Worm (Caenorhabditis elegans): ENCODE results near the gene str-255.
"Not testable (repeated sequence)": the region's sequence is repeated elsewhere in the genome, so short reads cannot be mapped to it uniquely, and the experiment has no call there.

Gene str-255

DNA sequence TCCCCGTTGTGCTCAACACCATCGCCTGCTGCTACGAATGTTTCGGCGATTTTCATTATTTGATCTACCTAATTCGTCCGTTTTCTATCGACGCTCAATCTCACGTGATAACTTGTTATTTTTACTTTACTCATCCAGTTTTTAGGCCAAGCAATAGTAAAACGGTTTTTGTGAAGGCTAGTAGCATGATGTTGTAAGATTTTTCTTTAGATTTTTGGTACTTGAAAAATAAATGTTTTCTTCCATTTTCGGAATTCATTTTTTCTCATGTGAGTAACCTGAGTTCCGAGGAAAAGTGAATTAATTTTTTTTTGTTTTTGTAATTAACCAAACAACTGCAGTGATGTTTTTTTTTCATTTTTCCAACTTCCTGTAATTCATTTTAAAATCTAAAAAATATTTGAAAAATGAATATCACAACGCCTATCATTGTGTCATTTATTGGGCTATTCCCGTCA, 13.7 kb upstream of the str-255 start, which contains the start of gene srbc-17:
TSS of gene srbc-17 (plus strand) at position 408 of the 458 bp plus-strand sequence.
- TF ChIP-seq unc-62 (GFP tag; optimal IDR thresholded peaks at IDR 0.05) = no peak

DNA sequence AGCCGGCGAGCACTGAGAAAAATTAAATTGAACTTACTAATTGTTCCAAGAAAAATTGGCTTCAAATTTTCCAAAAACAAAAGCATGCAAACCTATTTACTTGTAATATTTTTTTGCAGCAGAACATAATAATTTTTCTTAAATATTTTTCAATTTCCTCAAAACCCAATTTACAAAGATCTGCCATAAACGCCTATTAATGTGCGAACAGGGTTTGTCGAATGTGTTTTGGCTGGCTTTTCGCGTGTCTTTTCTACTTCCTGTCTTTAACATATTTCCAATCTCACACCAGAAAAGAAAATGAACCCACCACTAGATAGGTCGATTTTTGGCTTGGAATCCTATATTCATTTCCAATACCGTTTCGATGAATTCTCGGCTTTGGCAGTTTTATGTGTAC, 11.6 kb upstream of the str-255 start, which contains the start of gene C45H4.18:
TSS of gene C45H4.18 (plus strand) at position 301 of the 400 bp plus-strand sequence.
- no peak for TF ChIP-seq unc-62 (GFP tag; optimal IDR thresholded peaks at IDR 0.05)

DNA sequence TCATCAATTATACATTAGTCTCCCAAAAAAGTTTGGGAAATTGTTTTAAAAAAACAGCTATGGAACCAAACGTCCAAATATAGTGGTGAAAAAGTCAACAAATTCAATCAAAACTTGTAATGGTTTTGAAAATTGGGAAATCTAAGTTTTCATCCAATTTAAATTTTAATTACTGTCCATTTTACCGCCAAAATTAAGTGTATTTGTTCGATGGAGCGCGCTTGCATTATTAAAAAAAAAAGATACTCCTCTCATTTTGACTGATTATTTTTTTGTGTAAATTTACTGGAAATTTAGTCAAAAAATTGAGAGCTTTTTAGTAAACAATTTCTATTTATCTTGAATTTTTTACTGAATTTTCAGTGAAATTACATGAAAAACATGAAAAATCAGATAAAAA, 10.8 kb upstream of the str-255 start:
- TF ChIP-seq unc-62 (GFP tag; optimal IDR thresholded peaks at IDR 0.05) = no peak

DNA sequence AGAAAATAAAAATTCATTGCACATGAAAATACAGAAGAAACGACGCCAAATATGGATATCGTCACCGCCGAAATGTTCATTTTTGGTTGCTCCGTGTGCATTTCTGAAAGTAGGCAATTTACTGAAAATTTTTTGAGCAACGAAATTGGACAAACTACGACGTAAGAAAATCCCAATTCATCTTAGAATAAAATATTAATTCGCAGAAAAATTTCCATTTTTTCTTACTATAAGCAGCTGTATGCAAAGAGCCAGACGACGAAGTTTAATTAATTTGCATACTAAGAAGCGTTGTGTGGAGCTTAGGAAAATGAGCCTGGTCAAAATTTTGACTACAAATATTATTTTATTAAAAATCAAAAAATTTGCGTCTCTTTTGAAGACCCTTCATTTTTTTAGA, 3.0 kb upstream of the str-255 start, which contains the start of gene srbc-19:
TSS of gene srbc-19 (minus strand) at position 101 of the 400 bp plus-strand sequence.
- TF ChIP-seq unc-62 (GFP tag; optimal IDR thresholded peaks at IDR 0.05) = no peak

DNA sequence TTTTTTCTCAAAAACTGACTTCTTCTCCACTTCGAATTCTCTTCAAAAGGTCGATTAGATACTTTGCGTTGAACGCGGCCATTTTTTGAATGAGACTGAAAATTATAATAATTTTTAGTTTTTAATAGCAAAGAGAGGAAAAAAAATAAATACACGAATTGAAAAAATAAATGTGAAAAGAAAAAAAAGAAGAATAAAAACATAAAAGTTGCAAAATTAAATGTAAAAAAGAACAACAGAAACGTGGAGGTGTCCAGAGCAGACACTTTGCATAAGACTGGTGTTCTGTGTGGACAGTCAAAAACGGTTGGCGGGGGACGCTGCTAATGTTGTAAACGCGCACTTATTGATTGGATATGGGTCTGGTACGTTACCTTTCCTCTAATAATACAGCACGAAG, 4.3 kb downstream of the str-255 start, which contains the start of gene C45H4.14:
TSS of gene C45H4.14 (minus strand) at position 101 of the 400 bp plus-strand sequence.
- no peak for TF ChIP-seq unc-62 (GFP tag; optimal IDR thresholded peaks at IDR 0.05)

DNA sequence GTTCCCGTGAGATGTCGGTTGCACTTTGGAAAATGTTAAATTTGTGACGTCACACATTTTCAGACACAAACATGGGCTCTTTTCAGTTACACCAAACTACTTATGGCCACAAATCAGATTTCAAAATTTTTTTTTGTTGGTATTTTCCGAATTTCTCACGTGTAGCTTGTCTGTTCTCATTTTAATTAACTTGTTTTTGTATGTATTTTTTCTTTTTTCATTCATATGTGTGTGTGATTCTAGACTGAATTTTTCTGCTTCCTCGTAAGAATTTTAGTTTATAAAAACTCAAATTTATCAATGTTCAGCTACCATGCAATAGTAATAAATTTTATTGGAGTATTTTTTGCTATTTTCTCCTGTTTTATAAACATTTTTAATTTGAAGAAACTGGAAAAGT, 6.8 kb downstream of the str-255 start, which contains the start of gene srbc-22:
TSS of gene srbc-22 (plus strand) at position 301 of the 400 bp plus-strand sequence.
- no peak for TF ChIP-seq unc-62 (GFP tag; optimal IDR thresholded peaks at IDR 0.05)

DNA sequence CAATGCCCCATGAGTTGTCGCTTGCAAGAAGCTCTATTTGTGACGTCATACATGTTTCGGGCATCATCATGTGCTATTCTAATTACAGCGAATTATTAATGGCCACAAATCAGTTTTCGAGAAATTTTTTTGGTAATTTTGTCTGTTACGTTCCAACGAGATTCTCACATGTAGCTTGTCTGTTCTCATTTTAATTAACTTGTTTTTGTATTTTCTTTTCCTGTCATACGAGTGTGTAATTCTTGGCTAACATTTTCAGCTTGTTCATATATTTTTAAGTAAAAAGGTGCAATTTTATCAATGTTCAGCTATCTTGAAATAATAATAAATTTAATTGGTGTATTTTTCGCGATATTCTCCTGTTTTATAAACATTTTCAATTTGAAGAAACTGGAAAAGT, 8.4 kb downstream of the str-255 start, which contains the start of gene srbc-21:
TSS of gene srbc-21 (plus strand) at position 301 of the 400 bp plus-strand sequence.
- no peak for TF ChIP-seq unc-62 (GFP tag; optimal IDR thresholded peaks at IDR 0.05)

DNA sequence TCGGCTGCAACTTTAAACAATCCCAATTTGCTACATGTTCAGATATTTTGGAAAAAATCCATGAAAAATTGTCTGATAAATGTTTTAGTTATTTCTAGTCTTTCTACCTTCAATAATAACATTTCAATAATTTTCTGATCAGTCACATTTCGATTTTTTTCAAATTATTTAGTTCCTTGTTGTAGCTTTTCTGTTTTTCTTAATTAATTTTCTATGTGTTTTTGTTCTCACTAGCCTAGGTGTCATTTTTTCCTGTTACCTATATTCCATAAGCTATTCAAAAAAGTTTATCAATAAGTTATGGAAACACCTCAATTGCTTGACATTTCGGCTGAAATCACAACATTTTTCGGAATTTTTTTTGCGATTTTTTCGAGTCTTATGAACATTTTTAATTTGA, 10.4 kb downstream of the str-255 start, which contains the start of gene srbc-23:
TSS of gene srbc-23 (plus strand) at position 301 of the 400 bp plus-strand sequence.
- no peak for TF ChIP-seq unc-62 (GFP tag; optimal IDR thresholded peaks at IDR 0.05)

DNA sequence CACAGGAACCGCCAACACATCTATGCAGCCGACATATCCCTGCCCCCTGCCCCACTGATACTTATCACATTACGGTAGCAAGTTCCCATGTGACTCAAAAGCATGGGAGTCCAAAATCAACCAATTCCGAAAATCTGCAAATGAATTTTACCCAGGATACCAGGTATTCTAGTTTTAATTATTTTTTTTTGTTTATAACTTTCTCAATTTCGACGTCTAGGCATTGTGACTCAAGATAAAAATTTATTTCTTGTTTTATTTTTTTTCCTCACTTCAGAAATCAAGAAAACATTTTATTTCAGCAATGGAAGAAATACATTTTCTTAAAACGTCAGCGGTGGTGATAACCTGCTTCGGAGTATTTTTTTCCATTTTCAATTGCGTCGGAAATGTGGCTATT, 12.2 kb downstream of the str-255 start, which contains the start of gene srbc-24:
TSS of gene srbc-24 (plus strand) at position 301 of the 400 bp plus-strand sequence.
- no peak for TF ChIP-seq unc-62 (GFP tag; optimal IDR thresholded peaks at IDR 0.05)

DNA sequence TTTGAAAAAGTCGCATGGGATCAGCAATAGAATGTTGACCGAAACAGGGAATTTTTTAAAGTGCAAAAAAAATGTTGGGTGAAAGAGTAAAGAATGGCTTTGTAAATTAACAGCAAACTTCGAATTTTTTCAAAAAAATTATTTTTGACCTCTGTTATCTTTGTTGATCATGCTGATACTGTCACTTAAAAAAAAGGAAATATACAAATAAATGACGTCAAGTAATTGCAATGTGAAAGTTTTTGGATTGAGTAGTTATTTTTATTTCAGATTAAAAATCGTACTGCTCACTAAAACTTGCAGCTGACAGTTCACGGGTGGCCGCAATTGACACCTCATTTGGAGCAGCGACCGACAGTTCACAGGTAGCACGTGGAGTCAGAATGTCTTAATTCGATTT, 12.8 kb downstream of the str-255 start, which contains the start of gene C45H4.13:
TSS of gene C45H4.13 (minus strand) at position 101 of the 400 bp plus-strand sequence.
- TF ChIP-seq unc-62 (GFP tag; optimal IDR thresholded peaks at IDR 0.05) = no peak

DNA sequence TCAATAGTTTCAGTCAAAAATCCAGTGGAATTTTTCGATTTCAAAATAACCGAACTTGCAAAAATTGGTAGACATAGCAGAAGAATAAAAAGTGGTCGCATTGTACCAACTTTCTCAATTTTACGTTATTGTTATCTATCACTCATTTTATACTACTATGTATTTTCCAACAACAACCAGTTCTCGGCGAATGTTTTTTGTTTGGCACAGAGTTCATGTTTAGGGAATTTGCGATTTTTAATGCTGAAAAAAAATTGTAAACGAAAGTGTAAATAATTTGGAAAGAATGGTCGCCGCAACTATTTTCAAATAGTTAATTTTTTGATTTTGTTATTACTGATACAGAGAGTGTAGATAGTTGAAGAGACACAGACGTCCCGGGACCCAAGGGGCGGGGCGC, 14.2 kb downstream of the str-255 start, which contains the start of gene C45H4.21:
TSS of gene C45H4.21 (minus strand) at position 101 of the 400 bp plus-strand sequence.
- no peak for TF ChIP-seq unc-62 (GFP tag; optimal IDR thresholded peaks at IDR 0.05)

DNA sequence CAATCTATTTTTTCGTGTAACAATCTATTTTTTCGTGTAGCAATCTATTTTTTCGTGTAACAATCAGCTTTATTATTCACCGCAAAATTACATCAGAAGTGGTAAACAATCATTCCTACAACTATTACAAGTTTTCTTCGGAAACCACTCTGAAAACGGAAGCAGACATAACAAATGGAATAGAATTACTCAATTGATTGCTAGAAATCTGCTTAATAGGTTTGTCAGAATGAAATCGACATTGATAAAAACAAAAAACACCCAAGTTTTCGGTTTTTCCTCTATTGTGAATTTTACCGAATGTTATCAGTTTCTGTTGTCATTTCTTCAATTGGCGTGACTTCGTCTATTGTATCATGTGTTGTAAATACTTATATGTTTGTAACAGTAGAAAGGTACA, 16.8 kb downstream of the str-255 start, which contains the start of gene srbc-20:
TSS of gene srbc-20 (plus strand) at position 301 of the 400 bp plus-strand sequence.
- TF ChIP-seq unc-62 (GFP tag; optimal IDR thresholded peaks at IDR 0.05) = no peak

DNA sequence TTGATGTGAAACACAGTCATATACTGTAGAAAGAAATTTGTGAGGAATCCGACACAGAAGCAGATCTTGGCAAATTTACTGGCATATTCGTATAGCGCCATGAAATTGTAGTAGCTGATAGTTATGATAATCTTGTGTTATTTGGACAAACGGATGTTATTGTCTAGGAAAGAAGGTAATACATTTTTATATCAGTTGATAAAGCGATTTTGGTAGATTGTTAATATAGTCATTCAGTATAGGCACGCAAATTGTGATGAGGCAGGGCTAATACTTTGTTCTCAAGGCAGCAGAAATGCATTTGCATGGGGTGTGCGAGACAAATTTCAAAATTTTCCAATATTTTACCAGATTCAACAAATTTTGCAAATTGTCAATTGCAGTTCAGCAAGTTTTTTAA, 17.6 kb downstream of the str-255 start, which contains the start of gene str-52:
TSS of gene str-52 (minus strand) at position 101 of the 400 bp plus-strand sequence.
- no peak for TF ChIP-seq unc-62 (GFP tag; optimal IDR thresholded peaks at IDR 0.05)

DNA sequence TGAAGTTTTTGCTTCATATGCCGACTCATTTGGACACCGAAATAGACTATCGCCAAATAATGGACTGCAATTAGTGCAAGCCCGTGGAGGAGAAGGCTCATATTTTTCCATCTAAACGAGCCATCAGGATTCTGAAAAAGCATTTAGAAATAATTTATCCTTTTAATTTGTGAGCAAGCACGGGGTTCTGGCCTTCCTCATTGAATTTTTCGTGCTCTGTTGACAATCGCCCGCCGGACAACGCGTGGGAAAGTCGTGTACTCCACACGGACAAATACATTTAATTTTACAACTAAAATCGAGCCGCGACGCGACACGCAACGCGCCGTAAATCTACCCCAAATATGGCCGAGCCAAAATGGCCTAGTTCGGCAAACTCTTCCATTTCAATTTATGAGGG, 19.2 kb downstream of the str-255 start, which contains the start of gene F22F7.12:
TSS of gene F22F7.12 (minus strand) at position 101 of the 400 bp plus-strand sequence.
- TF ChIP-seq unc-62 (GFP tag; optimal IDR thresholded peaks at IDR 0.05) = not testable (repeated sequence)

DNA sequence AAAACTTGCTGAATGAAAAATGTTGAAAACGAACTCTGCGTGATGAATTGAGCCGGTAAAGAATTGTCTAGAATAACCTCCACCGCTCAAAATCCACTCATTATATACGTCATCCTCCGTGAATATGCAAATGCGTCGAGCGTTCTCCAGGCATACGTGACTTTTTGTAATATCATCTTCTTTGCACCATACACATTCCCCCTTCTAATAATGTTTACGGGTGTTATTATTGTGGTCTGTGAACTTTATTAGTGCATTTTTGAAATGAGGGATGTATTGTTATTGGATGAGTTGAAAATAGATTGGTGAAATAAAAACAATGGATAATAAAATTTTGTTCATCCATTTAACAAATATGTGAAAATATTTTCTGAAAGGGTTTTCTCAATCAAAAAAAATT, 23.7 kb downstream of the str-255 start, which contains the start of gene F22F7.7:
TSS of gene F22F7.7 (minus strand) at position 125 of the 400 bp plus-strand sequence.
- no peak for TF ChIP-seq unc-62 (GFP tag; optimal IDR thresholded peaks at IDR 0.05)

DNA sequence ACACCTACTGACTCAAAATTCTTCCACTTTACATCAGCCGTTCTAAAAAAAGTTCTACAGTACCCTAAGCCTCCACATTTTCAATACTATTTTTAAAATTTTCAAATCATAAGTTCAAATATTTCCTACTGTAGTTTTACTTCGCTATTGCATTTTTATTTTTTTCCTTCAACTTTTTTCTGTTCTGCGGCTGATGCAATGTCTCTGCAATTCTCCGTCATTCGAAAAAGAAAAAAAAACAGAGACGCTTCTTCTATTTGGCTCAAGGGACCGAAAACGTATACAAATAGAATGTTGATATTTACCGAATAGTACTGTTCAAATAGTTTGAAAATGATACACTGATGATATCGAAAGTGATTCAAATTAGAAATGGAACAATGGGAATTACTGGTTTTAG, 25.3 kb downstream of the str-255 start:
- TF ChIP-seq unc-62 (GFP tag; optimal IDR thresholded peaks at IDR 0.05) = no peak

DNA sequence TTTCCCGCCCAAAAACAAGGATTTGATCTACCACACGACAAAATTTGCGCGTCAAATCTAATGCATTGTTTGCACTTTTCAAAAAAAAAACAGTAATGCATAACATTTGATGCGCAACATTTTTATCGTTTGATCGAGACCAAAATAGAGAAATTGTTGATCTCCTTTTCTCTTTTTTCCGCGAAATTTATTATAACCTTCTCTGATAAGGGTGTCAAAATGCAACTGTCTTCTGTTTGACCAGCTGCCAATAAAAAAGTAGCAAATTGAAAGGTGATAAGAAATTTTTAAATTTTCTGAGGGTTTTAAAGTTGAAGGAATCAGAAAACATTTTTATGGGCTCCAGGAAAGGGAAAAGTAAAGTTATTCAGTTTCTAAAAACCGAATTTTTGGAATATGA, 26.6 kb downstream of the str-255 start:
- no peak for TF ChIP-seq unc-62 (GFP tag; optimal IDR thresholded peaks at IDR 0.05)
